Worm (Caenorhabditis elegans) whole organism, L2 larva: ENCODE data around the gene K06B9.6.

Source experiments
- nhr-11 ChIP-seq: fragments of 150-350 bp; optimal IDR thresholded peaks from 2 replicates; lab custom pipeline; 2014; ENCODE audit warnings: missing biosample characterization, missing genetic modification characterization
- unc-39 ChIP-seq: fragments of 150-350 bp; optimal IDR thresholded peaks from 2 replicates; lab custom pipeline; 2014; ENCODE audit warnings: missing biosample characterization, missing genetic modification characterization

- no peak for TF ChIP-seq unc-39 (tag; lab: Kevin White, UChicago)
- no peak for TF ChIP-seq nhr-11 (tag; lab: Kevin White, UChicago)
Observed at ce11 chrIV:4171531-4172163, 25.0 kb downstream of the K06B9.6 start, which contains the start of the genes K08D10.13 and rnp-2.
